Worm (Caenorhabditis elegans) whole organism, L1 larva: ENCODE data around the gene F26F12.4.
A peak's percentile ranks its signal among the peaks of the same experiment; 100 is the strongest.

Source experiments
- C04F5.9 ChIP-seq: sonication (generic microtip); optimal IDR thresholded peaks from 2 replicates; lab custom pipeline; 2016; ENCODE audit warnings: missing genetic modification characterization, missing compliant biosample characterization
- Y116A8C.19 ChIP-seq: sonication (generic microtip); optimal IDR thresholded peaks from 2 replicates; lab custom pipeline; 2016; ENCODE audit warnings: missing compliant biosample characterization, missing genetic modification characterization, borderline replicate concordance
- ceh-82 ChIP-seq, 3 experiments: fragments of 150-350 bp in 1 of 3; sonication (generic microtip) in 2 of 3; optimal IDR thresholded peaks; 2 replicates each; lab custom pipeline; 2014 to 2017; ENCODE audit warnings: missing biosample characterization in 3 of 3, missing genetic modification characterization in 3 of 3
- dpl-1 ChIP-seq, 3 experiments: fragments of 150-350 bp in 2 of 3; sonication (generic microtip) in 1 of 3; optimal IDR thresholded peaks; 2 replicates each; lab custom pipeline; 2014 to 2017; ENCODE audit warnings: missing biosample characterization in 3 of 3, missing genetic modification characterization in 3 of 3, missing genetic modification reagents in 3 of 3
- elt-2 ChIP-seq: sonication (generic microtip); optimal IDR thresholded peaks from 2 replicates; lab custom pipeline; 2016; ENCODE audit warnings: missing genetic modification characterization, mild to moderate bottlenecking, inconsistent platforms, missing compliant biosample characterization, missing genetic modification reagents
- fkh-8 ChIP-seq: sonication (generic microtip); optimal IDR thresholded peaks from 2 replicates; lab custom pipeline; 2016; ENCODE audit warnings: mild to moderate bottlenecking, missing genetic modification characterization, missing compliant biosample characterization
- lin-35 ChIP-seq, 2 experiments: fragments of 150-350 bp; optimal IDR thresholded peaks; 2 replicates each; lab custom pipeline; 2014; ENCODE audit warnings: missing biosample characterization in 2 of 2, missing genetic modification characterization in 2 of 2, missing genetic modification reagents in 2 of 2
- nhr-11 ChIP-seq: fragments of 150-350 bp; optimal IDR thresholded peaks from 2 replicates; lab custom pipeline; 2014; ENCODE audit warnings: missing biosample characterization, missing genetic modification characterization
- pag-3 ChIP-seq: sonication (generic microtip); optimal IDR thresholded peaks from 2 replicates; lab custom pipeline; 2017; ENCODE audit warnings: missing genetic modification characterization, mild to moderate bottlenecking, missing compliant biosample characterization, antibody characterized with exemption, borderline replicate concordance; ENCODE audit not compliant: insufficient read depth
- pqm-1 ChIP-seq: sonication (generic microtip); optimal IDR thresholded peaks from 3 replicates; lab custom pipeline; 2017; ENCODE audit warnings: missing biosample characterization, missing genetic modification characterization
- unc-98 ChIP-seq: fragments of 200-800 bp; sonication (Bioruptor generic); IDR thresholded peaks from 2 replicates; pipeline ENCODE4 v1.3.6; 2022; ENCODE audit warnings: missing genetic modification characterization, missing compliant biosample characterization
- vab-15 ChIP-seq: sonication (generic microtip); optimal IDR thresholded peaks from 2 replicates; lab custom pipeline; 2017; ENCODE audit warnings: missing genotype, mild to moderate bottlenecking, missing genetic modification characterization, missing compliant biosample characterization

Gene F26F12.4

DNA sequence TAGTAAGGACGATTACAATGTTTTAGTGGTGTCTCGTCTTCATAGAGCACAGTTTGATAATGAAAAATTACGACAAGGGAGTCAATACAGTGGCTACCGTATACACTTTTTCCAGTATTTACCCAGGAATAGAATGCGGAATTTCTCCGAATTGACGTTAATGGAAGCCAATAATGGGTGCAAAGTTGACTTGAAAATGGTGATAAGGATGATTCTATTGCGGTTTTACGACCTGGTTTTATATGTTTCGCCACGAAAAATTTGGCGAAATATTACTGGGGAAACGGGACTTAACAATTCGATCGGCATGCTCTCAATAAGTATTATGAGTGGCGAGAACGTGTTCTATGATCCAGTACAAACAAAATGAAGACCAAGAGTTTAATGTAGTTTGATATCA, 49.2 kb downstream of the F26F12.4 start:
- TF ChIP-seq C04F5.9 (tag; lab: Kevin White, UChicago) (no peak), dpl-1 (GFP tag; optimal IDR thresholded peaks at IDR 0.05; lab: Kevin White, UChicago) (no peak), pag-3 (no peak), fkh-8 (tag; lab: Kevin White, UChicago) (no peak), unc-98 (GFP tag; lab: Robert Waterston, UW) (no peak), pqm-1 (tag; lab: Kevin White, UChicago) (peak; percentile 22), vab-15 (tag; lab: Kevin White, UChicago) (no peak), elt-2 (tag; lab: Kevin White, UChicago) (peak; percentile 56)

DNA sequence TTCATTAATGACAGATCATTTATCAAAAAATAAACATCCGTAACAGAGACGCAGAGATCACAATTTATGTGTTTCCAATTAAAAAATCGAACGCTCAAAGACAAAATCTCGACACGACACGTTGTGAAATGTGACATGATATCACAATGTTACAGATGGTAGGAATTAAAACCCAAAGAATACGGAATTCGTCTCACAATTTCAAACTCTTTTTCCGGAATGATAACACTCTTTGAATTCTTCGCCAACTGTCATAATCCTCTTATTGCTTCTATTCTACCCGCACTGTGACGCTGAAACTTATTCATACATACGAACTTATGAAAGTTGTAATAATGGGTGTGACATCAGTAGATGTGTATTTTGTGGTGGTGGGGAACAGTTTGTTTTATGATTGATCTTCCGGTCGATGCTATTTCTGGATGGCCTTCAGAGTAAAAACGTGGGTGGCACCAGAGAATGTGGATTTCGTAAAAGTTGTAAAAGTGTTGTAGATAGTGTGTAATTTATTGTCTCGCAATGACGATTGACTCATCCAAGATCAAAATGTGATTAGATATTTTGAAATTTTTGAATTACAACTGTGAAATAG, 52.6 kb downstream of the F26F12.4 start:
- TF ChIP-seq Y116A8C.19 (no peak), nhr-11 (tag; lab: Kevin White, UChicago) (no peak), ceh-82 (tag; optimal IDR thresholded peaks at IDR 0.05; lab: Kevin White, UChicago) (no peak), elt-2 (tag; lab: Kevin White, UChicago) (peak; percentile 64), lin-35 (GFP tag; optimal IDR thresholded peaks at IDR 0.05; lab: Kevin White, UChicago) (peak in 1 of 2 experiments; percentile 3)
